Worm (Caenorhabditis elegans): Measurements from ENCODE around the gene F44E5.17.
A peak's percentile ranks its signal among the peaks of the same experiment; 100 is the strongest.

F44E5.17 gene

DNA sequence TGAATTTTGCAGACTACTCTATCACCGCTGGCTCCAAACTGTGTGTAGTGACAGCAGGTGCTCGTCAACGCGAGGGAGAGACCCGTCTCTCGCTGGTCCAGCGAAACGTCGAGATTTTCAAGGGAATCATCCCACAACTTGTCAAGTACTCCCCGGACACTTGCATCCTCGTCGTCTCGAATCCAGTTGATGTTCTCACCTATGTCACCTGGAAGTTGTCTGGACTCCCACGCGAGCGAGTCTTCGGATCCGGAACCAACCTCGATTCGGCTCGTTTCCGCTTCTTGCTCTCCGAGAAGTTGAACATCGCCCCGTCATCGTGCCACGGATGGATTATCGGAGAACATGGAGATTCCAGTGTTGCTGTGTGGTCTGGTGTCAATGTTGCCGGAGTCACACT lies 22.8 kb downstream of the F44E5.17 start:
- no peak for TF ChIP-seq ceh-9 (tag; optimal IDR thresholded peaks at IDR 0.05)
- TF ChIP-seq elt-3 (tag; optimal IDR thresholded peaks at IDR 0.05): no peak
- TF ChIP-seq unc-39 (tag; optimal IDR thresholded peaks at IDR 0.05): no peak
- no peak for TF ChIP-seq nfya-1 (tag; optimal IDR thresholded peaks at IDR 0.05; ENCODE audit: insufficient read depth)
- TF ChIP-seq elt-2 (tag; optimal IDR thresholded peaks at IDR 0.05): no peak
- TF ChIP-seq lin-15B (tag; optimal IDR thresholded peaks at IDR 0.05): no peak
- TF ChIP-seq elt-1 (tag; optimal IDR thresholded peaks at IDR 0.05): no peak

DNA sequence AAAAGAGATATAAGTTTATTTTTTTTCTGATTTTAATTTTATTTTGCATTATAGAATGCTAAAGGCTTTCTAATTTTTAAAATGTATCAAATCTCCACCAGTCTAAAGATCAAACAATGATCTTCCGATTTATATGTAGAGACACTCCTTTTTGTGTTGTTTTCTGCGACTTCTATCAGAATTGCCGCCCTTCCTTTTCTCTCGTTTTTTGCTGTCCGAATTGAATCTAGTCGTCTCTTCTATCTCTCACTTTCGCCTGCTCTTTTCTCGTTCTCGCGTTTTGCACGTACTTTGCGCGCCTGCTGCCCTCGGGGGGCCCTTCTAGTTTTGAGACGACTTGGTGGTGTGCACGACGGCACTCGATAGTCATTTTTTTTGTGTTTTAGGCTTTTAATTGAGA lies 24.0 kb downstream of the F44E5.17 start:
- no peak for TF ChIP-seq nhr-43 (tag; optimal IDR thresholded peaks at IDR 0.05; ENCODE audit: poor library complexity, severe bottlenecking)
- TF ChIP-seq lin-39 (tag; optimal IDR thresholded peaks at IDR 0.05): peak; percentile 75
- no peak for TF ChIP-seq elt-2 (tag; optimal IDR thresholded peaks at IDR 0.05)
- peak; percentile 15 for TF ChIP-seq pha-4 (tag; optimal IDR thresholded peaks at IDR 0.05)
- TF ChIP-seq nhr-12 (tag; optimal IDR thresholded peaks at IDR 0.05): no peak
- TF ChIP-seq hmg-11 (tag; optimal IDR thresholded peaks at IDR 0.05): peak; percentile 26
- TF ChIP-seq fkh-10 (GFP tag; optimal IDR thresholded peaks at IDR 0.05): peak; percentile 51
- no peak for TF ChIP-seq aly-2 (tag; optimal IDR thresholded peaks at IDR 0.05)
- no peak for TF ChIP-seq mml-1 (tag; optimal IDR thresholded peaks at IDR 0.05)
- TF ChIP-seq nfya-1 (tag; optimal IDR thresholded peaks at IDR 0.05; ENCODE audit: insufficient read depth): peak; percentile 68
- peak; percentile 20 for TF ChIP-seq lin-15B (tag; optimal IDR thresholded peaks at IDR 0.05)
- no peak for TF ChIP-seq ceh-9 (tag; optimal IDR thresholded peaks at IDR 0.05)
- no peak for TF ChIP-seq unc-39 (tag; optimal IDR thresholded peaks at IDR 0.05)
- TF ChIP-seq lsy-12 (tag; optimal IDR thresholded peaks at IDR 0.05): no peak

DNA sequence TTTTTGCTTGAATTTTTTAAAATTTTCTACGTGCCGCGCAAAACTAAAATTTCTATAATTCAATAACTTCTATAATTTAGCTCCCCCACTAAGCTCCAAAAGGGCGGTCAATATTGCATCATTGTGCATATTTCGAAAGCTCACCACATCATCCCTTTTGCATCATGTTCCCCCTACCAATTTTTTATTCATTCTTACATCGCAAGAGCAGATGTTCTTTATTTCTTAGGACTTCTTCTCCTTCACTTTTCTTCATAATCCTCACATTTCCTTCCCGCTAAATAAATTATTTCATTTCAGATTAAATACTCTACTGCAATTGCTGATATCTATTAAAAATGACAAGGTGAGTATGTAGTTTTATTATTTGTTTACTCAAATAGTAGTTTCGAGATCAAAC lies 24.5 kb downstream of the F44E5.17 start, which contains the start of gene ldh-1:
Gene ldh-1, plus strand, starts transcription at position 301 of the 400 bp plus-strand sequence.
- TF ChIP-seq ama-1 (optimal IDR thresholded peaks at IDR 0.05) (no peak), fkh-2 (tag; optimal IDR thresholded peaks at IDR 0.05) (no peak), unc-39 (tag; optimal IDR thresholded peaks at IDR 0.05) (no peak), nfya-1 (tag; optimal IDR thresholded peaks at IDR 0.05; ENCODE audit: insufficient read depth) (no peak), nhr-43 (tag; optimal IDR thresholded peaks at IDR 0.05; ENCODE audit: poor library complexity, severe bottlenecking) (no peak), hmg-11 (tag; optimal IDR thresholded peaks at IDR 0.05) (no peak), elt-3 (tag; optimal IDR thresholded peaks at IDR 0.05) (no peak), lsy-12 (tag; optimal IDR thresholded peaks at IDR 0.05) (no peak), egl-5 (tag; optimal IDR thresholded peaks at IDR 0.05) (no peak), ceh-28 (tag; optimal IDR thresholded peaks at IDR 0.05) (no peak), fkh-10 (GFP tag; optimal IDR thresholded peaks at IDR 0.05) (no peak), ZK546.5 (tag; optimal IDR thresholded peaks at IDR 0.05) (no peak), skn-1 (tag; optimal IDR thresholded peaks at IDR 0.05) (no peak), elt-2 (tag; optimal IDR thresholded peaks at IDR 0.05) (no peak), sea-2 (GFP tag; optimal IDR thresholded peaks at IDR 0.05) (no peak), ceh-82 (tag; optimal IDR thresholded peaks at IDR 0.05) (no peak), R02D3.7 (tag; optimal IDR thresholded peaks at IDR 0.05) (no peak), nhr-77 (tag; optimal IDR thresholded peaks at IDR 0.05) (no peak), unc-62 (GFP tag; optimal IDR thresholded peaks at IDR 0.05) (no peak)

DNA sequence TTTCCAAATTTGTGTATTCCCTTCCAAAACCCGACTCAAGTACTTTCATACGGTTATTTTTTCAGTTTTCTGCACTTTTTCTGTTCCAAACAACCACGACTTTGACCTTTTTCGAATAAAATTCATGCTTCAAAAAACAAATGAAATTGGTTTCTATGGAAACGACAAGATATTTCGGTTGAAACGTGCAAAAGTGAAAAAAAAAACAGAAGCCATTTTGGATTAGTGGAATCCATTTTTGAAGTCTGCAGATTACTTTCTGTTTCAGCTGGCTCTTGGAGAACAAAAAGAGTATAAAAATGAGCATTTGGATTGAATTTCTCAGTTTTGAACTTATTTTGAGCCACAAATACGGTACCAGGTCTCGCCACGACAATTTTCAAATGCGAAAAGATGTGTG lies 26.2 kb downstream of the F44E5.17 start:
- no peak for TF ChIP-seq pqm-1 (tag; optimal IDR thresholded peaks at IDR 0.05)
- TF ChIP-seq zag-1 (tag; optimal IDR thresholded peaks at IDR 0.05): no peak
- no peak for TF ChIP-seq aly-2 (tag; optimal IDR thresholded peaks at IDR 0.05)
- TF ChIP-seq elt-1 (tag; optimal IDR thresholded peaks at IDR 0.05): no peak
- no peak for TF ChIP-seq nhr-76 (tag; optimal IDR thresholded peaks at IDR 0.05)
- TF ChIP-seq nhr-28 (tag; optimal IDR thresholded peaks at IDR 0.05): no peak
- TF ChIP-seq ceh-82 (tag; optimal IDR thresholded peaks at IDR 0.05): no peak
- no peak for TF ChIP-seq snpc-4 (tag; optimal IDR thresholded peaks at IDR 0.05)
- TF ChIP-seq pha-4 (tag; optimal IDR thresholded peaks at IDR 0.05): no peak
- TF ChIP-seq nhr-77 (tag; optimal IDR thresholded peaks at IDR 0.05): no peak

DNA sequence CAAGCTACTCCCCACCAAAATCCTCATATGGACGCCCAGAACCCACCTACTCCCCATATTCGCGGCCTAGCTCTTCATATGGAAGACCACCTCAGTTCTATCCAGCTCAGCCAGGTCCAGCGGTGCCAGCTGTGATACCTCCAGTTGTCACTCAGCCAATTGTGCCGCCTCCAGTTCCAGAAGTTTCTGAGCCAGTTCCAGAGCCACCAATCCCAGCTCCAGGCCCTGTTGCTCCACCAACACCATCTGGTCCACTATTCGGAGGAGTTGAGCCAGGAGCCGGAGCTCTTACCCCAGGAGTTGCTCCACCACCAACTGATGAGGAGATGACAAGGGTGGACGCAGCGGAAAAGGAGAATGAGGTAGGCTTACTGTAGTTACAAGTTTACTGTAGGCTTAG lies 26.8 kb downstream of the F44E5.17 start:
- TF ChIP-seq nhr-43 (tag; optimal IDR thresholded peaks at IDR 0.05; ENCODE audit: poor library complexity, severe bottlenecking) (no peak), pqm-1 (tag; optimal IDR thresholded peaks at IDR 0.05) (no peak), skn-1 (tag; optimal IDR thresholded peaks at IDR 0.05) (no peak), ceh-9 (tag; optimal IDR thresholded peaks at IDR 0.05) (no peak), lin-15B (tag; optimal IDR thresholded peaks at IDR 0.05) (no peak), nhr-237 (tag; optimal IDR thresholded peaks at IDR 0.05) (no peak), nhr-67 (tag; optimal IDR thresholded peaks at IDR 0.05) (no peak), nhr-23 (tag; optimal IDR thresholded peaks at IDR 0.05) (no peak), ama-1 (optimal IDR thresholded peaks at IDR 0.05) (no peak), ztf-11 (tag; optimal IDR thresholded peaks at IDR 0.05) (no peak), egl-5 (tag; optimal IDR thresholded peaks at IDR 0.05) (no peak), nhr-76 (tag; optimal IDR thresholded peaks at IDR 0.05) (no peak), elt-3 (tag; optimal IDR thresholded peaks at IDR 0.05) (no peak), egl-27 (tag; optimal IDR thresholded peaks at IDR 0.05) (no peak), hmg-11 (tag; optimal IDR thresholded peaks at IDR 0.05) (no peak), fkh-2 (tag; optimal IDR thresholded peaks at IDR 0.05) (no peak), daf-12 (tag; optimal IDR thresholded peaks at IDR 0.05) (no peak), unc-39 (tag; optimal IDR thresholded peaks at IDR 0.05) (no peak)
